Worm (Caenorhabditis elegans) whole organism, L4/young adult: ENCODE measurements around the gene F54F7.8.

Experiments used
- W03F9.2 ChIP-seq: fragments of 150-350 bp; optimal IDR thresholded peaks from 2 replicates; lab custom pipeline; 2014; ENCODE audit warnings: missing biosample characterization, missing genetic modification characterization
- him-1 ChIP-seq: sonication (generic microtip); optimal IDR thresholded peaks from 2 replicates; lab custom pipeline; 2016; ENCODE audit warnings: missing genotype, missing genetic modification reagents, missing genetic modification characterization, missing compliant biosample characterization

ce11 chrX:11857178-11857577 lies 2.4 kb upstream of the F54F7.8 start, which contains the start of gene mes-1:
- no peak for TF ChIP-seq him-1
- no peak for TF ChIP-seq W03F9.2 (tag; lab: Kevin White, UChicago)
